Fruit fly (Drosophila melanogaster) whole organism, embryonic: ENCODE data around the gene CG43175.

Source experiments
- ATbp ChIP-seq: fragments of 200-800 bp; sonication (Bioruptor generic); optimal IDR thresholded peaks from 2 replicates; lab custom pipeline; 2017; ENCODE audit warnings: missing biosample characterization, mild to moderate bottlenecking, missing genetic modification characterization, missing genetic modification reagents
- Bdp1 ChIP-seq: fragments of 200-800 bp; sonication (Bioruptor generic); optimal IDR thresholded peaks from 3 replicates; lab custom pipeline; 2016; ENCODE audit warnings: missing biosample characterization, missing genetic modification characterization
- Bgb ChIP-seq: fragments of 200-800 bp; sonication (Bioruptor generic); IDR thresholded peaks from 2 replicates; pipeline ENCODE4 v1.3.6; 2022; ENCODE audit warnings: missing biosample characterization, missing genetic modification characterization; ENCODE audit not compliant: partially characterized antibody
- CG10267 ChIP-seq: fragments of 200-800 bp; sonication (Bioruptor generic); optimal IDR thresholded peaks from 2 replicates; lab custom pipeline; 2018; ENCODE audit warnings: missing biosample characterization, mild to moderate bottlenecking, missing genetic modification characterization, moderate library complexity
- CG10654 ChIP-seq: fragments of 200-800 bp; sonication (Bioruptor generic); optimal IDR thresholded peaks from 2 replicates; lab custom pipeline; 2016; ENCODE audit warnings: missing biosample characterization, missing genetic modification characterization
- CG17612 ChIP-seq: fragments of 200-800 bp; sonication (Bioruptor generic); IDR thresholded peaks from 2 replicates; pipeline ENCODE4 v1.3.6; 2022; ENCODE audit warnings: missing biosample characterization, missing genetic modification characterization
- CG17829 ChIP-seq: fragments of 200-800 bp; optimal IDR thresholded peaks from 2 replicates; lab custom pipeline; 2019; ENCODE audit warnings: missing biosample characterization, mild to moderate bottlenecking, missing genetic modification characterization, moderate library complexity
- CG1832 ChIP-seq: fragments of 200-800 bp; sonication (Bioruptor generic); optimal IDR thresholded peaks from 2 replicates; lab custom pipeline; 2017; ENCODE audit warnings: missing biosample characterization, mild to moderate bottlenecking, missing genetic modification characterization, inconsistent platforms
- CG2199 ChIP-seq: fragments of 200-800 bp; sonication (Bioruptor generic); IDR thresholded peaks from 3 replicates; pipeline ENCODE4 v1.3.6; 2022; ENCODE audit warnings: missing biosample characterization, missing genetic modification characterization
- CG31365 ChIP-seq: fragments of 200-800 bp; sonication (Bioruptor generic); optimal IDR thresholded peaks from 2 replicates; lab custom pipeline; 2018; ENCODE audit warnings: missing biosample characterization, mild to moderate bottlenecking, missing genetic modification characterization
- CG32532 ChIP-seq: fragments of 200-800 bp; sonication (Bioruptor generic); IDR thresholded peaks from 2 replicates; pipeline ENCODE4 v1.3.6; 2022; ENCODE audit warnings: missing biosample characterization, missing genetic modification characterization
- CG34224 ChIP-seq: fragments of 200-800 bp; sonication (Bioruptor generic); IDR thresholded peaks from 3 replicates; pipeline ENCODE4 v1.3.6; 2022; ENCODE audit warnings: missing biosample characterization, missing genetic modification characterization; ENCODE audit not compliant: partially characterized antibody
- CG34376 ChIP-seq: fragments of 200-800 bp; sonication (Bioruptor generic); optimal IDR thresholded peaks from 2 replicates; lab custom pipeline; 2018; ENCODE audit warnings: missing biosample characterization, mild to moderate bottlenecking, missing genetic modification characterization
- CG7372 ChIP-seq: fragments of 200-800 bp; sonication (Bioruptor generic); IDR thresholded peaks from 2 replicates; pipeline ENCODE4 v1.3.6; 2022; ENCODE audit warnings: missing biosample characterization, missing genetic modification characterization
- CG7556 ChIP-seq: fragments of 200-800 bp; sonication (Bioruptor generic); optimal IDR thresholded peaks from 2 replicates; lab custom pipeline; 2017; ENCODE audit warnings: missing biosample characterization, mild to moderate bottlenecking, missing genetic modification characterization
- CG7786 ChIP-seq: fragments of 200-800 bp; sonication (Bioruptor generic); optimal IDR thresholded peaks from 2 replicates; lab custom pipeline; 2016; ENCODE audit warnings: missing biosample characterization, missing genetic modification characterization
- Dfd ChIP-seq, 2 experiments: fragments of >200 bp; optimal IDR thresholded peaks; 2 replicates each; lab custom pipeline; 2017; ENCODE audit warnings: missing biosample characterization in 2 of 2, missing genetic modification characterization in 2 of 2
- Dip2 ChIP-seq: fragments of 200-800 bp; sonication (Bioruptor generic); IDR thresholded peaks from 2 replicates; pipeline ENCODE4 v1.3.6; 2022; ENCODE audit warnings: missing biosample characterization, missing genetic modification characterization
- Doc2 ChIP-seq: fragments of 200-800 bp; sonication (Bioruptor generic); IDR thresholded peaks from 2 replicates; pipeline ENCODE4 v1.3.6; 2022; ENCODE audit warnings: missing biosample characterization, missing genetic modification characterization
- HLH4C ChIP-seq: fragments of 200-800 bp; sonication (Bioruptor generic); IDR thresholded peaks from 3 replicates; pipeline ENCODE4 v1.3.6; 2022; ENCODE audit warnings: missing biosample characterization, missing genetic modification characterization; ENCODE audit not compliant: partially characterized antibody
- Hsf ChIP-seq: fragments of 200-800 bp; sonication (Bioruptor generic); optimal IDR thresholded peaks from 3 replicates; lab custom pipeline; 2016; ENCODE audit warnings: missing biosample characterization, missing genetic modification characterization
- Lpt ChIP-seq: fragments of >200 bp; optimal IDR thresholded peaks from 2 replicates; lab custom pipeline; 2018; ENCODE audit warnings: missing biosample characterization, missing genetic modification characterization
- MBD-R2 ChIP-seq: fragments of 200-800 bp; sonication (Bioruptor generic); IDR thresholded peaks from 2 replicates; pipeline ENCODE4 v1.3.6; 2022; ENCODE audit warnings: missing biosample characterization, missing genetic modification characterization
- PHDP ChIP-seq: fragments of 200-800 bp; sonication (Bioruptor generic); optimal IDR thresholded peaks from 3 replicates; lab custom pipeline; 2018; ENCODE audit warnings: missing biosample characterization, mild to moderate bottlenecking, missing genetic modification characterization, moderate library complexity
- Ptx1 ChIP-seq: fragments of 200-800 bp; sonication (Bioruptor generic); IDR thresholded peaks from 2 replicates; pipeline ENCODE4 v1.3.6; 2022; ENCODE audit warnings: missing biosample characterization, missing genetic modification characterization
- abd-A ChIP-seq: fragments of 200-800 bp; sonication (Bioruptor generic); optimal IDR thresholded peaks from 3 replicates; lab custom pipeline; 2019; ENCODE audit warnings: missing biosample characterization, mild to moderate bottlenecking, missing genetic modification characterization, moderate library complexity
- chif ChIP-seq, 2 experiments: fragments of 200-800 bp; sonication (Bioruptor generic); optimal IDR thresholded peaks; 3 replicates each; lab custom pipeline; 2016; ENCODE audit warnings: missing biosample characterization in 2 of 2, missing genetic modification characterization in 2 of 2
- danr ChIP-seq: fragments of 200-800 bp; sonication (Bioruptor generic); IDR thresholded peaks from 2 replicates; pipeline ENCODE4 v1.3.6; 2022; ENCODE audit warnings: missing biosample characterization, missing genetic modification characterization
- dpn ChIP-seq, 2 experiments: fragments of 200-800 bp; sonication (Bioruptor generic); optimal IDR thresholded peaks; 3 replicates each; lab custom pipeline; 2016; ENCODE audit warnings: missing biosample characterization in 2 of 2, missing genetic modification characterization in 2 of 2
- en ChIP-seq: fragments of 200-800 bp; sonication (Bioruptor generic); optimal IDR thresholded peaks from 2 replicates; lab custom pipeline; 2016; ENCODE audit warnings: missing biosample characterization, missing genetic modification characterization
- exex ChIP-seq: fragments of 200-800 bp; sonication (Bioruptor generic); optimal IDR thresholded peaks from 4 replicates; lab custom pipeline; 2018; ENCODE audit warnings: missing biosample characterization, mild to moderate bottlenecking, missing genetic modification characterization, moderate library complexity
- fd102C ChIP-seq: fragments of 200-800 bp; sonication (Bioruptor generic); optimal IDR thresholded peaks from 2 replicates; lab custom pipeline; 2018; ENCODE audit warnings: missing biosample characterization, mild to moderate bottlenecking, missing genetic modification characterization, moderate library complexity
- gcm2 ChIP-seq: fragments of 200-800 bp; sonication (Bioruptor generic); optimal IDR thresholded peaks from 2 replicates; lab custom pipeline; 2016; ENCODE audit warnings: missing biosample characterization, missing genetic modification characterization
- gfzf ChIP-seq: fragments of 200-800 bp; sonication (Bioruptor generic); optimal IDR thresholded peaks from 2 replicates; lab custom pipeline; 2016; ENCODE audit warnings: missing biosample characterization, mild to moderate bottlenecking, missing genetic modification characterization, moderate library complexity
- gro ChIP-seq: fragments of 200-800 bp; sonication (Bioruptor generic); optimal IDR thresholded peaks from 2 replicates; lab custom pipeline; 2016; ENCODE audit warnings: missing biosample characterization, missing genetic modification characterization
- ind ChIP-seq: fragments of 200-800 bp; sonication (Bioruptor generic); optimal IDR thresholded peaks from 3 replicates; lab custom pipeline; 2016; ENCODE audit warnings: missing biosample characterization, missing genetic modification characterization
- kay ChIP-seq: fragments of 200-800 bp; sonication (Bioruptor generic); optimal IDR thresholded peaks from 2 replicates; lab custom pipeline; 2016; ENCODE audit warnings: missing biosample characterization, missing genetic modification characterization
- knrl ChIP-seq: fragments of 200-800 bp; sonication (Bioruptor generic); IDR thresholded peaks from 3 replicates; pipeline ENCODE4 v1.3.6; 2022; ENCODE audit warnings: missing biosample characterization, missing genetic modification characterization; ENCODE audit not compliant: partially characterized antibody
- mld ChIP-seq: fragments of 200-800 bp; sonication (Bioruptor generic); IDR thresholded peaks from 3 replicates; pipeline ENCODE4 v1.3.6; 2022; ENCODE audit warnings: missing biosample characterization, missing genetic modification characterization; ENCODE audit not compliant: partially characterized antibody
- nau ChIP-seq: fragments of 200-800 bp; sonication (Bioruptor generic); optimal IDR thresholded peaks from 3 replicates; lab custom pipeline; 2017; ENCODE audit warnings: missing biosample characterization, mild to moderate bottlenecking, missing genetic modification characterization, missing genetic modification reagents
- pan ChIP-seq, 4 experiments: fragments of >200 bp in 3 of 4; fragments of 200-800 bp in 1 of 4; sonication (Bioruptor generic) in 1 of 4; optimal IDR thresholded peaks in 3 of 4; IDR thresholded peaks in 1 of 4; 2 replicates each; pipeline versions ENCODE4 v1.3.6 to Lab custom; 2017 to 2022; ENCODE audit warnings: missing biosample characterization in 2 of 4, missing genetic modification characterization in 2 of 4, mixed read lengths in 1 of 4
- pros ChIP-seq: fragments of 200-800 bp; sonication (Bioruptor generic); optimal IDR thresholded peaks from 3 replicates; lab custom pipeline; 2019; ENCODE audit warnings: missing biosample characterization, mild to moderate bottlenecking, missing genetic modification characterization, moderate library complexity
- sens-2 ChIP-seq: fragments of 200-800 bp; sonication (Bioruptor generic); IDR thresholded peaks from 2 replicates; pipeline ENCODE4 v1.3.6; 2022; ENCODE audit warnings: missing biosample characterization, missing genetic modification characterization
- seq ChIP-seq: fragments of 200-800 bp; sonication (Bioruptor generic); IDR thresholded peaks from 2 replicates; pipeline ENCODE4 v1.3.6; 2022; ENCODE audit warnings: missing biosample characterization, missing genetic modification characterization
- shn ChIP-seq: fragments of 200-800 bp; sonication (Bioruptor generic); optimal IDR thresholded peaks from 3 replicates; lab custom pipeline; 2016; ENCODE audit warnings: missing biosample characterization, missing genetic modification characterization
- tgo ChIP-seq: fragments of 200-800 bp; sonication (Bioruptor generic); IDR thresholded peaks from 3 replicates; pipeline ENCODE4 v1.3.6; 2022; ENCODE audit warnings: missing biosample characterization, missing genetic modification characterization
- toy ChIP-seq: fragments of 200-800 bp; sonication (Bioruptor generic); IDR thresholded peaks from 2 replicates; pipeline ENCODE4 v1.3.6; 2022; ENCODE audit warnings: missing biosample characterization, missing genetic modification characterization
- wdn ChIP-seq: fragments of 200-800 bp; sonication (Bioruptor generic); IDR thresholded peaks from 2 replicates; pipeline ENCODE4 v1.3.6; 2022; ENCODE audit warnings: missing biosample characterization, missing genetic modification characterization

Gene CG43175

DNA sequence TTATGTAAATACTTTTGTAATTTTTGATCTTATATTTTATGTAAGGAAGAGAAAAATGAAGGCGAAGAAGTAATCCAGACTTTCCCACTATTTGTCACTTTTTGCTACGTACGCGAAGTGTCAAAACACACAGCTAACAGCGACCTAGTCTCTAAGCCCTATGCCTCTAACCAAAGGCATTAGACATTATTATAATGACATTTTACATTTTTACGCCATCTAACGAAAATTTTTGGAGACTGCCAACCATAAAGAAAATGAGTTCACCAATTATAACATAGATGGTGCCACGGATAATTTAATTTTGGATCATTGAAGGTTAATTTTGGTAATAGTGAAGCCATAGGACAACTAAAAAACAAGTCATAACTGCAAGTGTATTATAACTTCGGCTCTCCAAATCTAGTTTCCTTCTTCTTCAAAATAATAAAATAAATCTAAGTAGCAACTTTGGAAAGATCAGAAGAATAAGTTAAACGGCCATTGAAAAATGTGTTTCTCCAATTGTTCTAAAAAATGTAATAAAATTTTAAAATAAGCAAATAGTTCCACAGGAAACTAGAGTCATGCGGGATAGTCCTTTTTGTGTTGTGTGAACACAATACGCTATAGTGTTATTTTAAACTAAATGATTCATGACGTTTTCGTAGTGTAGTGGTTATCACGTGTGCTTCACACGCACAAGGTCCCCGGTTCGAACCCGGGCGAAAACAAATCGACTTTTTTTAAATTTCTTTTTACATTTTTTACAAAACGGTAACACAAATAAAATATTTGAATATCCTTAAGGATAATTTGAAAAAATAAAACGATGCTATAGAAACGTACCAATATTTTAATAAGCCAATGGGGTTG is 13.2 kb upstream of the CG43175 start (continued):
- TF ChIP-seq Bgb (GFP tag; lab: Robert Waterston, UW): peak; percentile 51
- TF ChIP-seq CG7786: no peak
- TF ChIP-seq sens-2 (GFP tag; lab: Robert Waterston, UW): no peak
- TF ChIP-seq ind: peak; percentile 22
- no peak for TF ChIP-seq Doc2 (GFP tag; lab: Robert Waterston, UW)
- TF ChIP-seq nau (GFP tag; lab: Kevin White, UChicago): peak; percentile 20
- no peak; the same call in 1 of the 3 replicates for TF ChIP-seq mld (GFP tag; lab: Robert Waterston, UW)
- TF ChIP-seq CG31365: peak; percentile 44
- peak; percentile 9 for TF ChIP-seq ATbp (GFP tag; lab: Kevin White, UChicago)
- TF ChIP-seq pan (optimal IDR thresholded peaks at IDR 0.05; lab: Kevin White, UChicago): no peak
- TF ChIP-seq pan (GFP tag; optimal IDR thresholded peaks at IDR 0.05 in 1 of 2, IDR thresholded peaks at IDR 0.05 in 1 of 2): peak in 1 of 2 experiments; percentile 11
- peak; percentile 8; the same call in 1 of the 2 replicates for TF ChIP-seq wdn (GFP tag; lab: Robert Waterston, UW)
- peak; percentile 82 for TF ChIP-seq pros (GFP tag; lab: Kevin White, UChicago)
- peak in 1 of 2 experiments; percentile 13 for TF ChIP-seq chif (GFP tag; optimal IDR thresholded peaks at IDR 0.05; lab: Kevin White, UChicago)
- TF ChIP-seq CG10267 (tag; lab: Kevin White, UChicago): peak; percentile 10
- peak; percentile 30 for TF ChIP-seq PHDP (tag; lab: Kevin White, UChicago)
- no peak for TF ChIP-seq gcm2 (GFP tag; lab: Kevin White, UChicago)
- TF ChIP-seq Lpt (GFP tag; lab: Kevin White, UChicago): no peak
- no peak for TF ChIP-seq shn
- peak; percentile 11; the same call in 1 of the 2 replicates for TF ChIP-seq seq (GFP tag; lab: Robert Waterston, UW)
- peak; percentile 80 for TF ChIP-seq HLH4C (GFP tag; lab: Robert Waterston, UW)
- peak; percentile 63 for TF ChIP-seq CG34376 (GFP tag; lab: Kevin White, UChicago)
- TF ChIP-seq exex (tag; lab: Kevin White, UChicago): peak; percentile 46
- TF ChIP-seq dpn (GFP tag; optimal IDR thresholded peaks at IDR 0.05; lab: Kevin White, UChicago): peak; percentile 23 to 27
- peak; percentile 82 for TF ChIP-seq CG2199
- peak; percentile 54; the same call in 2 of the 3 replicates for TF ChIP-seq CG34224 (GFP tag; lab: Robert Waterston, UW)
- no peak for TF ChIP-seq en
- TF ChIP-seq Hsf (GFP tag; lab: Kevin White, UChicago): peak; percentile 20
- peak; percentile 97 for TF ChIP-seq Bdp1
- TF ChIP-seq Dfd (GFP tag; optimal IDR thresholded peaks at IDR 0.05; lab: Kevin White, UChicago): no peak
- no peak for TF ChIP-seq danr (GFP tag; lab: Robert Waterston, UW)
- peak; percentile 20; the same call in 1 of the 3 replicates for TF ChIP-seq knrl (GFP tag; lab: Robert Waterston, UW)
- TF ChIP-seq CG17612 (GFP tag; lab: Robert Waterston, UW): no peak
- TF ChIP-seq fd102C (GFP tag; lab: Kevin White, UChicago): no peak
- peak; percentile 62; the same call in 1 of the 2 replicates for TF ChIP-seq CG32532 (GFP tag; lab: Robert Waterston, UW)
- no peak for TF ChIP-seq MBD-R2 (GFP tag; lab: Robert Waterston, UW)
- TF ChIP-seq CG1832 (GFP tag; lab: Kevin White, UChicago): no peak
- TF ChIP-seq gfzf (GFP tag; lab: Kevin White, UChicago): peak; percentile 2
- peak; percentile 28 for TF ChIP-seq CG17829 (tag; lab: Kevin White, UChicago)
- TF ChIP-seq CG7372 (GFP tag; lab: Robert Waterston, UW): no peak
- peak; percentile 96 for TF ChIP-seq Dip2
- TF ChIP-seq CG10654 (GFP tag; lab: Kevin White, UChicago): no peak
- TF ChIP-seq kay (GFP tag; lab: Kevin White, UChicago): peak; percentile 28
- no peak for TF ChIP-seq gro
- peak; percentile 29 for TF ChIP-seq CG7556 (GFP tag; lab: Kevin White, UChicago)
- TF ChIP-seq tgo (GFP tag; lab: Robert Waterston, UW): no peak
- TF ChIP-seq toy (GFP tag; lab: Robert Waterston, UW): no peak
- TF ChIP-seq Ptx1 (GFP tag; lab: Robert Waterston, UW): peak; percentile 33; the same call in 1 of the 2 replicates
- TF ChIP-seq abd-A (tag; lab: Kevin White, UChicago): peak; percentile 66
